Fruit fly (Drosophila melanogaster): ENCODE data around the gene CG34175.

Gene CG34175

DNA sequence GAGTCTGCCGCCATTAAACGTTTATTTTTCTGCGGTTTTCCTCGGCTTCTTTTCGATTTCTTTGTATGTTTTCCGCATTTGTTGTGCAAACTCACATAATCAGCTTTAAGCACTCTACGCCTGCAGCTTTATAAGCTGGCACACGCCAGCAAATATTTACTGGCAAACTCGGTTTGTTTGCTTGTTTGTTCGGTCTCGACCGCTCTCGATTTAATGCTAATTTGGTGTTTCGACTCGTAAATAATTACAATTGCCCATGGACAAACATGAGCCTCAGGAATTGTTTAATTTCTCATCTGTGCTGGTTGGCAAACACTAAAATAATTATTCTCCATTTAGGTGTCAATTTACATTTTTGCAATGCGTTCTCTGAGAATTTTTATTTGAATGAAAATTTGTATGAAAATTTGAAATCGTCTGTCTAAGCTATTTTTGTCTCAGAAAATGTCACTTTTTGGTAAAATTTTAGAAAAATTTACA, at the start of gene CG34175:
CG34175 (plus strand) TSS at position 430 of the 480 bp plus-strand sequence.
- TF ChIP-seq CG34367 (tag; optimal IDR thresholded peaks at IDR 0.05) (no peak), fd96Ca (GFP tag; IDR thresholded peaks at IDR 0.05) (no peak), CG4496 (GFP tag; IDR thresholded peaks at IDR 0.05) (no peak), Snoo (tag; optimal IDR thresholded peaks at IDR 0.05) (no peak), CG9948 (tag; optimal IDR thresholded peaks at IDR 0.05) (no peak)

DNA sequence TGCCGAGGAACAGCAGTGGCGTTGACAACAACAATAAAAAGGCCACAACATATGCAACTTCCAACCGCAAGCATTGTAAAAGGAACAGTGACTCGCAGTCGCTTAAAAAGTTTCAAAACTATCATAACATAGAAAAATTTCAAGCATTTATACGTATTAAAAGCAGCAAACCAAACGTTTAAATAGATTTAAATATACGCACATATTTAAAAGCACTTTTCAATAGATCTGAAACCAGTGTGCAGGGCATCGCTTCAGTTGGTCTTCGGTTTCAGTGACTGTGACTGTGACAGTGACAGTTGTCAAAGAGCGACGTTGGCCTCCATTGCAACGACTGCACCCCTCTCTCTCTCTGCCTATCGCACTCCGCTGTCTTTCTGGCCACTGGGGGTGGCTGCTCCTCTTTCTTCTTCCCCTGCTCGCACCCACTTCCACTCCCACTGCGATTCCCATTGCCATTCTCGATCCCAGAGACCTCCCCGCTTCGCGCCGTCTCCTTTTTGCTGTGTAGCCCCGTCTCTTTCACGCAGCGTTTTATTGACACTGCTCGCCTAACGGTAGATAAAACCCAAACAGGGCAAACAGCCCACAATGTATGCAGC, 49.6 kb upstream of the CG34175 start:
- peak; percentile 44; the same call in 1 of the 2 replicates for TF ChIP-seq CG10348 (GFP tag; IDR thresholded peaks at IDR 0.05)
- TF ChIP-seq CG15710 (tag; optimal IDR thresholded peaks at IDR 0.05): peak; percentile 96
- peak; percentile 73 for TF ChIP-seq EcR (GFP tag; optimal IDR thresholded peaks at IDR 0.05)
- TF ChIP-seq CG14655 (GFP tag; optimal IDR thresholded peaks at IDR 0.05): peak; percentile 90
- TF ChIP-seq Snoo (tag; optimal IDR thresholded peaks at IDR 0.05): peak; percentile 87
- TF ChIP-seq Pif1B (GFP tag; optimal IDR thresholded peaks at IDR 0.05): peak; percentile 94
- peak; percentile 93 for TF ChIP-seq CG8159 (tag; optimal IDR thresholded peaks at IDR 0.05)
- peak; percentile 93 for TF ChIP-seq CG17806 (tag; optimal IDR thresholded peaks at IDR 0.05)
- TF ChIP-seq CG13204 (GFP tag; optimal IDR thresholded peaks at IDR 0.05): peak; percentile 64
- TF ChIP-seq CG12605 (GFP tag; IDR thresholded peaks at IDR 0.05): peak; percentile 95
- peak; percentile 95 for TF ChIP-seq Pif1A (GFP tag; optimal IDR thresholded peaks at IDR 0.05)
- peak; percentile 89 for TF ChIP-seq CG34367 (tag; optimal IDR thresholded peaks at IDR 0.05)
- TF ChIP-seq CG9948 (tag; optimal IDR thresholded peaks at IDR 0.05): peak; percentile 92
- peak; percentile 97 for TF ChIP-seq CG32121 (GFP tag; IDR thresholded peaks at IDR 0.05)
- TF ChIP-seq D1 (tag; optimal IDR thresholded peaks at IDR 0.05): peak; percentile 79
- peak; percentile 88 for TF ChIP-seq CG8301 (tag; optimal IDR thresholded peaks at IDR 0.05)
- TF ChIP-seq gl (tag; optimal IDR thresholded peaks at IDR 0.05): peak; percentile 83
- TF ChIP-seq rn (GFP tag; IDR thresholded peaks at IDR 0.05): peak; percentile 95
- peak; percentile 97 for TF ChIP-seq fd96Ca (GFP tag; IDR thresholded peaks at IDR 0.05)
- TF ChIP-seq CG4496 (GFP tag; IDR thresholded peaks at IDR 0.05): peak; percentile 99
- TF ChIP-seq Ets98B (GFP tag; IDR thresholded peaks at IDR 0.05): peak; percentile 97

DNA sequence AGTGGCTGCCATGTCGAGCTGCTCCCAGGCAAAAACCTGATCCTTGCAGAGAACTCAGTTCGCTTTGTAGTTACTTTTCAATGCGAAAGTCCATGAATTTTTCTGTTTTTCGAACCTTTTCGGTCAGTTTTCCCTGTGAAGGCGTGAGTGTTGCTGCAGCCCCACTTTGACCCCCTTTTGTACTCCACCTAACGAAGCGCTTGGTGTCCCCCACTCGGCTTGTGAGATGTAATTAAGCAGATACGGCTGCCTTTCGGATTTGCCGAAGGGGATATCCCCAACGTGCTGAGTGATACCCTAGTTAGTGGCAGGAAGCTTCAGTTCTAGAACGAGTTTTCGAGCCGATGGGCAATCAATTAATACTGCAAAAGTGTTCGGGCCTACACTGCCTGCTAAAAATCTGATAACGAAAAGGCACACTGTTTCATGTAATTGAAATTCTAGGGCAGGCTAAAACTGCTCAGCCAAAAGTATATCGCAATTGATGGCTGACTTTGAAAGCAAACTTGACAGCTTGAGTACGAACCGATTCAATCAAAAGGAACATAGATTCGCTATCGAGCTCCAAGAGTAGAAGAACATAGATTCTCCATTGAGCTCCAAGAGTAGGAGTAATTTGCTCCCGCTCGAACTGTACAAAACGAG, 46.1 kb upstream of the CG34175 start:
- TF ChIP-seq Pif1B (GFP tag; optimal IDR thresholded peaks at IDR 0.05) (peak; percentile 6), fd96Ca (GFP tag; IDR thresholded peaks at IDR 0.05) (0 out of 3 replicates have a peak, but pooled peaks have one; percentile 21), CG8159 (tag; optimal IDR thresholded peaks at IDR 0.05) (peak; percentile 70), gl (tag; optimal IDR thresholded peaks at IDR 0.05) (no peak), CG17806 (tag; optimal IDR thresholded peaks at IDR 0.05) (peak; percentile 25), CG32121 (GFP tag; IDR thresholded peaks at IDR 0.05) (no peak), CG14655 (GFP tag; optimal IDR thresholded peaks at IDR 0.05) (peak; percentile 26), CG10348 (GFP tag; IDR thresholded peaks at IDR 0.05) (no peak), Snoo (tag; optimal IDR thresholded peaks at IDR 0.05) (no peak), Ets98B (GFP tag; IDR thresholded peaks at IDR 0.05) (no peak), rn (GFP tag; IDR thresholded peaks at IDR 0.05) (no peak), Pif1A (GFP tag; optimal IDR thresholded peaks at IDR 0.05) (no peak), CG9948 (tag; optimal IDR thresholded peaks at IDR 0.05) (peak; percentile 47), CG12605 (GFP tag; IDR thresholded peaks at IDR 0.05) (no peak), D1 (tag; optimal IDR thresholded peaks at IDR 0.05) (no peak), CG8301 (tag; optimal IDR thresholded peaks at IDR 0.05) (peak; percentile 4), CG34367 (tag; optimal IDR thresholded peaks at IDR 0.05) (peak; percentile 47), EcR (GFP tag; optimal IDR thresholded peaks at IDR 0.05) (peak; percentile 59), CG4496 (GFP tag; IDR thresholded peaks at IDR 0.05) (0 out of 3 replicates have a peak, but pooled peaks have one; percentile 8), CG13204 (GFP tag; optimal IDR thresholded peaks at IDR 0.05) (peak; percentile 2), CG15710 (tag; optimal IDR thresholded peaks at IDR 0.05) (peak; percentile 72)

DNA sequence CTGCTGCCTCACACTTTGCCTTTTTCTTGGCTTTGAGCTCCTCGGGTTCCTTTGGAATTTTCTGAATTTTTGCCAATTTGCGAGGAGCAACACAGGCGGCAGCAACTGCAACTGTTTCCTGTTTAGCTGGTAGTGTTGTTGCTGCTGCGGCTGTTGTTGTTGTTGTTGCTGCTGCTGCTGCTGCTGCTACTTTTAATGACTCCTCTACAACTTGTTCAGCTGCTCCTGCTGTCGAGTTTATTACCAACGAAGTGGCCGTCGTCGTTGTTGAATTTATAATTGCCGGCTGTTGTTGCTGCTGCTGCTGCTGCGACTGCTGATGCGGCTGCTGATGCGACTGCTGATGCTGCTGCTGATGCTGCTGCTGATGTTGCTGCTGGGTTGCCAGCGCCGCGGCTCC, 44.9 kb upstream of the CG34175 start:
- no peak for TF ChIP-seq Pif1A (GFP tag; optimal IDR thresholded peaks at IDR 0.05)
- no peak for TF ChIP-seq rn (GFP tag; IDR thresholded peaks at IDR 0.05)
- no peak; the same call in 2 of the 3 replicates for TF ChIP-seq CG4496 (GFP tag; IDR thresholded peaks at IDR 0.05)
- TF ChIP-seq CG32121 (GFP tag; IDR thresholded peaks at IDR 0.05): no peak
- no peak for TF ChIP-seq CG15710 (tag; optimal IDR thresholded peaks at IDR 0.05)
- peak; percentile 35 for TF ChIP-seq EcR (GFP tag; optimal IDR thresholded peaks at IDR 0.05)
- TF ChIP-seq CG34367 (tag; optimal IDR thresholded peaks at IDR 0.05): no peak
- peak; percentile 76 for TF ChIP-seq CG13204 (GFP tag; optimal IDR thresholded peaks at IDR 0.05)

DNA sequence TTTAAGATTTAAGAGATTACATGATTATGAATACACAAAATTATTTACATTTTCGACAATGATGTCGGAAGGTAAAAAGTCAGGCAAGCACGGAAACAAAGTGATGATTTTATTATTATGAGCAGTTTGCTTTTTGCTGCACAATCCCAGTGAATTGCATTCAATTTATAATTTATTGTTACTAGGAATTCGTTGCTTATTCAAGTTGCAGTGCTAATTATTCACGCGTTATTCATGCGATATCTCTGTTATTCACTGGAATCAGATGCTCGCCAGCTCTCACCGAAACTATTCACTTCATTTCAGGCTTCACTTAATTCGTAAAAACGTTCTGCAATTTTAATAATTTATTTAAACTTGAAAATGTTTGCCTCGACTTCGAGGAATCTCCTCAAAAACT, 44.0 kb upstream of the CG34175 start:
- no peak for TF ChIP-seq D1 (tag; optimal IDR thresholded peaks at IDR 0.05)
- no peak for TF ChIP-seq EcR (GFP tag; optimal IDR thresholded peaks at IDR 0.05)
- no peak for TF ChIP-seq CG13204 (GFP tag; optimal IDR thresholded peaks at IDR 0.05)
- no peak for TF ChIP-seq Snoo (tag; optimal IDR thresholded peaks at IDR 0.05)
- no peak for TF ChIP-seq Ets98B (GFP tag; IDR thresholded peaks at IDR 0.05)
- TF ChIP-seq CG4496 (GFP tag; IDR thresholded peaks at IDR 0.05): no peak
- no peak for TF ChIP-seq CG34367 (tag; optimal IDR thresholded peaks at IDR 0.05)
- TF ChIP-seq CG8301 (tag; optimal IDR thresholded peaks at IDR 0.05): no peak
- no peak for TF ChIP-seq CG10348 (GFP tag; IDR thresholded peaks at IDR 0.05)
- TF ChIP-seq CG17806 (tag; optimal IDR thresholded peaks at IDR 0.05): no peak
- no peak for TF ChIP-seq CG14655 (GFP tag; optimal IDR thresholded peaks at IDR 0.05)
- no peak for TF ChIP-seq rn (GFP tag; IDR thresholded peaks at IDR 0.05)
